Fruit fly (Drosophila melanogaster) whole organism, embryonic: ENCODE results near the gene CG14718.

Experiments
- CG11560 ChIP-seq: fragments of 200-800 bp; sonication (Bioruptor generic); IDR thresholded peaks from 3 replicates; pipeline ENCODE4 v1.3.6; 2022; ENCODE audit warnings: missing biosample characterization, missing genetic modification characterization
- CG12659 ChIP-seq: fragments of 200-800 bp; sonication (Bioruptor generic); optimal IDR thresholded peaks from 3 replicates; lab custom pipeline; 2017; ENCODE audit warnings: mild to moderate bottlenecking, missing biosample characterization, missing genetic modification reagents, missing genetic modification characterization
- CG13296 ChIP-seq: fragments of 200-800 bp; sonication (Bioruptor generic); optimal IDR thresholded peaks from 3 replicates; lab custom pipeline; 2018; ENCODE audit warnings: missing biosample characterization, mild to moderate bottlenecking, missing genetic modification characterization
- CG13775 ChIP-seq: fragments of 200-800 bp; sonication (Bioruptor generic); optimal IDR thresholded peaks from 3 replicates; lab custom pipeline; 2017; ENCODE audit warnings: missing biosample characterization, mild to moderate bottlenecking, missing genetic modification characterization
- CG15601 ChIP-seq: fragments of 200-800 bp; sonication (Bioruptor generic); optimal IDR thresholded peaks from 3 replicates; lab custom pipeline; 2019; ENCODE audit warnings: missing biosample characterization, mild to moderate bottlenecking, missing genetic modification characterization, moderate library complexity
- CG18011 ChIP-seq: fragments of 200-800 bp; sonication (Bioruptor generic); optimal IDR thresholded peaks from 2 replicates; lab custom pipeline; 2017; ENCODE audit warnings: missing biosample characterization, missing genetic modification characterization, mild to moderate bottlenecking, moderate library complexity, missing genotype
- CG2712 ChIP-seq: fragments of 200-800 bp; optimal IDR thresholded peaks from 3 replicates; lab custom pipeline; 2019; ENCODE audit warnings: missing biosample characterization, mild to moderate bottlenecking, missing genetic modification characterization, moderate library complexity
- CG30020 ChIP-seq: fragments of 200-800 bp; optimal IDR thresholded peaks from 2 replicates; lab custom pipeline; 2019; ENCODE audit warnings: missing biosample characterization, mild to moderate bottlenecking, missing genetic modification characterization, moderate library complexity
- CG30403 ChIP-seq: fragments of 200-800 bp; sonication (Bioruptor generic); optimal IDR thresholded peaks from 3 replicates; lab custom pipeline; 2016; ENCODE audit warnings: missing biosample characterization, missing genetic modification characterization
- CG3995 ChIP-seq: fragments of 200-800 bp; sonication (Bioruptor generic); optimal IDR thresholded peaks from 3 replicates; lab custom pipeline; 2016; ENCODE audit warnings: missing biosample characterization, missing genetic modification characterization
- CG4707 ChIP-seq: fragments of 200-800 bp; sonication (Bioruptor generic); optimal IDR thresholded peaks from 2 replicates; lab custom pipeline; 2018; ENCODE audit warnings: missing biosample characterization, mild to moderate bottlenecking, missing genetic modification characterization, moderate library complexity
- CG4854 ChIP-seq: fragments of 200-800 bp; sonication (Bioruptor generic); optimal IDR thresholded peaks from 2 replicates; lab custom pipeline; 2016; ENCODE audit warnings: missing biosample characterization, missing genetic modification characterization, inconsistent platforms
- CG7271 ChIP-seq: fragments of 200-800 bp; sonication (Bioruptor generic); optimal IDR thresholded peaks from 2 replicates; lab custom pipeline; 2018; ENCODE audit warnings: missing biosample characterization, mild to moderate bottlenecking, missing genetic modification characterization, moderate library complexity
- CG7928 ChIP-seq: fragments of 200-800 bp; sonication (Bioruptor generic); optimal IDR thresholded peaks from 2 replicates; lab custom pipeline; 2017; ENCODE audit warnings: missing biosample characterization, mild to moderate bottlenecking, missing genetic modification characterization
- CG8089 ChIP-seq: fragments of 200-800 bp; sonication (Bioruptor generic); optimal IDR thresholded peaks from 3 replicates; lab custom pipeline; 2016; ENCODE audit warnings: missing biosample characterization, missing genetic modification characterization
- CTCF ChIP-seq: fragments of 200-800 bp; sonication (Bioruptor generic); optimal IDR thresholded peaks from 2 replicates; lab custom pipeline; 2017; ENCODE audit warnings: missing biosample characterization, mild to moderate bottlenecking, missing genetic modification characterization, moderate library complexity
- Dp ChIP-seq: fragments of 200-800 bp; sonication (Bioruptor generic); optimal IDR thresholded peaks from 2 replicates; lab custom pipeline; 2018; ENCODE audit warnings: missing biosample characterization, mild to moderate bottlenecking, missing genetic modification characterization, moderate library complexity
- E2f2 ChIP-seq: fragments of 200-800 bp; sonication (Bioruptor generic); IDR thresholded peaks from 2 replicates; pipeline ENCODE4 v1.3.6; 2022; ENCODE audit warnings: missing biosample characterization, missing genetic modification characterization
- ERR ChIP-seq: fragments of 200-800 bp; sonication (Bioruptor generic); optimal IDR thresholded peaks from 2 replicates; lab custom pipeline; 2016; ENCODE audit warnings: missing biosample characterization, missing genetic modification characterization
- Eip74EF ChIP-seq, 2 experiments: fragments of 200-800 bp in 1 of 2; fragments of >200 bp in 1 of 2; sonication (Bioruptor generic) in 1 of 2; optimal IDR thresholded peaks; 2 replicates each; lab custom pipeline; 2017 to 2019; ENCODE audit warnings: missing biosample characterization in 2 of 2, missing genetic modification characterization in 2 of 2, mild to moderate bottlenecking in 1 of 2, moderate library complexity in 1 of 2
- Elba2 ChIP-seq: fragments of 200-800 bp; sonication (Bioruptor generic); optimal IDR thresholded peaks from 3 replicates; lab custom pipeline; 2016; ENCODE audit warnings: missing biosample characterization, missing genetic modification characterization
- Ets65A ChIP-seq: fragments of 200-800 bp; sonication (Bioruptor generic); peaks from one replicate; lab custom pipeline; 2016; ENCODE audit warnings: missing biosample characterization, missing genetic modification characterization
- Hand ChIP-seq: fragments of 200-800 bp; sonication (Bioruptor generic); optimal IDR thresholded peaks from 2 replicates; lab custom pipeline; 2017; ENCODE audit warnings: mild to moderate bottlenecking, missing biosample characterization, missing genetic modification reagents, missing genetic modification characterization
- Hmx ChIP-seq: fragments of 200-800 bp; sonication (Bioruptor generic); optimal IDR thresholded peaks from 2 replicates; lab custom pipeline; 2016; ENCODE audit warnings: missing biosample characterization, missing genetic modification characterization
- Hr39 ChIP-seq: fragments of >200 bp; optimal IDR thresholded peaks from 2 replicates; lab custom pipeline; 2017
- MESR4 ChIP-seq: fragments of 200-800 bp; sonication (Bioruptor generic); optimal IDR thresholded peaks from 2 replicates; lab custom pipeline; 2018; ENCODE audit warnings: missing biosample characterization, mild to moderate bottlenecking, missing genetic modification characterization, moderate library complexity
- Max ChIP-seq: fragments of 200-800 bp; sonication (Bioruptor generic); optimal IDR thresholded peaks from 2 replicates; lab custom pipeline; 2016; ENCODE audit warnings: missing biosample characterization, mild to moderate bottlenecking, missing genetic modification characterization
- Rx ChIP-seq: fragments of 200-800 bp; sonication (Bioruptor generic); IDR thresholded peaks from 2 replicates; pipeline ENCODE4 v1.3.6; 2022; ENCODE audit warnings: missing biosample characterization, missing genetic modification characterization
- Tbp ChIP-seq: fragments of >200 bp; optimal IDR thresholded peaks from 2 replicates; lab custom pipeline; 2018; ENCODE audit warnings: missing biosample characterization, missing genetic modification characterization
- Xbp1 ChIP-seq: fragments of 200-800 bp; sonication (Bioruptor generic); optimal IDR thresholded peaks from 3 replicates; lab custom pipeline; 2016; ENCODE audit warnings: missing biosample characterization, mild to moderate bottlenecking, missing genetic modification characterization
- Xrp1 ChIP-seq: fragments of 200-800 bp; sonication (Bioruptor generic); IDR thresholded peaks from 2 replicates; pipeline ENCODE4 v1.3.6; 2022; ENCODE audit warnings: missing biosample characterization, missing genetic modification characterization
- bigmax ChIP-seq: fragments of 200-800 bp; sonication (Bioruptor generic); optimal IDR thresholded peaks from 2 replicates; lab custom pipeline; 2018; ENCODE audit warnings: missing biosample characterization, mild to moderate bottlenecking, missing genetic modification characterization
- br ChIP-seq: fragments of >200 bp; optimal IDR thresholded peaks from 2 replicates; lab custom pipeline; 2017
- btn ChIP-seq: fragments of 200-800 bp; sonication (Bioruptor generic); optimal IDR thresholded peaks from 2 replicates; lab custom pipeline; 2016; ENCODE audit warnings: missing biosample characterization, missing genetic modification characterization
- crp ChIP-seq, 2 experiments: fragments of 200-800 bp; sonication (Bioruptor generic); optimal IDR thresholded peaks; 2 replicates in 1 of 2; 3 replicates in 1 of 2; lab custom pipeline; 2017; ENCODE audit warnings: missing biosample characterization in 2 of 2, missing genetic modification characterization in 2 of 2, mild to moderate bottlenecking in 1 of 2, moderate library complexity in 1 of 2
- dimm ChIP-seq: fragments of 200-800 bp; sonication (Bioruptor generic); IDR thresholded peaks from 2 replicates; pipeline ENCODE4 v1.3.6; 2022; ENCODE audit warnings: missing biosample characterization, missing genetic modification characterization
- disco-r ChIP-seq: fragments of 200-800 bp; sonication (Bioruptor generic); optimal IDR thresholded peaks from 2 replicates; lab custom pipeline; 2016; ENCODE audit warnings: missing biosample characterization, missing genetic modification characterization
- exex ChIP-seq: fragments of 200-800 bp; sonication (Bioruptor generic); optimal IDR thresholded peaks from 4 replicates; lab custom pipeline; 2018; ENCODE audit warnings: missing biosample characterization, mild to moderate bottlenecking, missing genetic modification characterization, moderate library complexity
- her ChIP-seq: fragments of 200-800 bp; sonication (Bioruptor generic); optimal IDR thresholded peaks from 2 replicates; lab custom pipeline; 2016; ENCODE audit warnings: missing biosample characterization, missing genetic modification characterization
- insv ChIP-seq, 2 experiments: fragments of 200-800 bp; sonication (Bioruptor generic); optimal IDR thresholded peaks; 3 replicates each; lab custom pipeline; 2016 to 2018; ENCODE audit warnings: missing biosample characterization in 2 of 2, missing genetic modification characterization in 2 of 2
- lov ChIP-seq, 2 experiments: fragments of 200-800 bp in 1 of 2; fragments of >200 bp in 1 of 2; sonication (Bioruptor generic) in 1 of 2; IDR thresholded peaks in 1 of 2; optimal IDR thresholded peaks in 1 of 2; 2 replicates in 1 of 2; 3 replicates in 1 of 2; pipeline versions ENCODE4 v1.3.6 to Lab custom; 2017 to 2022; ENCODE audit warnings: missing biosample characterization in 1 of 2, missing genetic modification characterization in 1 of 2
- nmo ChIP-seq: fragments of 200-800 bp; sonication (Bioruptor generic); optimal IDR thresholded peaks from 2 replicates; lab custom pipeline; 2018; ENCODE audit warnings: missing biosample characterization, mild to moderate bottlenecking, missing genetic modification characterization, moderate library complexity
- oc ChIP-seq: fragments of 200-800 bp; sonication (Bioruptor generic); optimal IDR thresholded peaks from 2 replicates; lab custom pipeline; 2018; ENCODE audit warnings: missing biosample characterization, mild to moderate bottlenecking, missing genetic modification characterization, moderate library complexity
- p53 ChIP-seq: fragments of 200-800 bp; sonication (Bioruptor generic); optimal IDR thresholded peaks from 2 replicates; lab custom pipeline; 2016; ENCODE audit warnings: missing biosample characterization, missing genetic modification characterization
- ranshi ChIP-seq: fragments of 200-800 bp; sonication (Bioruptor generic); IDR thresholded peaks from 2 replicates; pipeline ENCODE4 v1.3.6; 2022; ENCODE audit warnings: missing biosample characterization, missing genetic modification characterization
- ro ChIP-seq: fragments of 200-800 bp; sonication (Bioruptor generic); IDR thresholded peaks from 2 replicates; pipeline ENCODE4 v1.3.6; 2022; ENCODE audit warnings: missing biosample characterization, missing genetic modification characterization
- sens ChIP-seq: fragments of 200-800 bp; sonication (Bioruptor generic); peaks from one replicate; lab custom pipeline; 2016; ENCODE audit warnings: missing biosample characterization, missing genetic modification characterization
- sqz ChIP-seq: fragments of 200-800 bp; sonication (Bioruptor generic); optimal IDR thresholded peaks from 3 replicates; lab custom pipeline; 2018; ENCODE audit warnings: missing biosample characterization, mild to moderate bottlenecking, missing genetic modification characterization
- stc ChIP-seq: fragments of 200-800 bp; sonication (Bioruptor generic); IDR thresholded peaks from 2 replicates; pipeline ENCODE4 v1.3.6; 2022; ENCODE audit warnings: missing biosample characterization, missing genetic modification characterization
- tio ChIP-seq: fragments of 200-800 bp; sonication (Bioruptor generic); optimal IDR thresholded peaks from 2 replicates; lab custom pipeline; 2017; ENCODE audit warnings: missing biosample characterization, missing genetic modification characterization, inconsistent platforms
- trem ChIP-seq: fragments of 200-800 bp; optimal IDR thresholded peaks from 3 replicates; lab custom pipeline; 2019; ENCODE audit warnings: missing biosample characterization, mild to moderate bottlenecking, missing genetic modification characterization, moderate library complexity
- vfl ChIP-seq: fragments of 200-800 bp; sonication (Bioruptor generic); optimal IDR thresholded peaks from 2 replicates; lab custom pipeline; 2016; ENCODE audit warnings: missing biosample characterization, missing genetic modification characterization

The CG14718 gene

dm6 chr3R:11741730-11742203, 41.4 kb downstream of the CG14718 start, which contains the start of the genes Blm and CG14722 (continued):
- no peak for TF ChIP-seq ranshi
- TF ChIP-seq CG2712 (tag; lab: Kevin White, UChicago): no peak
- peak; percentile 77 for TF ChIP-seq E2f2 (GFP tag; lab: Robert Waterston, UW)
- peak; percentile 46 to 91 for TF ChIP-seq crp (GFP tag; optimal IDR thresholded peaks at IDR 0.05; lab: Kevin White, UChicago)
- no peak for TF ChIP-seq CG30403
- no peak for TF ChIP-seq ro
- TF ChIP-seq her (GFP tag; lab: Kevin White, UChicago): no peak
- no peak for TF ChIP-seq bigmax
- peak; percentile 93 for TF ChIP-seq trem (tag; lab: Kevin White, UChicago)
- no peak for TF ChIP-seq vfl (GFP tag; lab: Kevin White, UChicago)
- no peak for TF ChIP-seq CG18011
- TF ChIP-seq insv (GFP tag; optimal IDR thresholded peaks at IDR 0.05; lab: Kevin White, UChicago): peak in 1 of 2 experiments; percentile 19
- TF ChIP-seq MESR4 (GFP tag; lab: Kevin White, UChicago): peak; percentile 58
- no peak for TF ChIP-seq CG7271
- no peak for TF ChIP-seq CG13296 (GFP tag; lab: Kevin White, UChicago)
- TF ChIP-seq br: no peak
- no peak for TF ChIP-seq Eip74EF (GFP tag; optimal IDR thresholded peaks at IDR 0.05; lab: Kevin White, UChicago)
- no peak for TF ChIP-seq sqz
- peak; percentile 45 for TF ChIP-seq CG30020 (tag; lab: Kevin White, UChicago)
- no peak for TF ChIP-seq Hr39 (lab: Kevin White, UChicago)
- no peak for TF ChIP-seq dimm (GFP tag; lab: Robert Waterston, UW)
- TF ChIP-seq stc (GFP tag; lab: Robert Waterston, UW): no peak
- no peak for TF ChIP-seq CTCF (GFP tag; lab: Kevin White, UChicago)
- TF ChIP-seq tio (GFP tag; lab: Kevin White, UChicago): no peak
- TF ChIP-seq disco-r: no peak
- TF ChIP-seq Rx (GFP tag; lab: Robert Waterston, UW): no peak
- TF ChIP-seq nmo (GFP tag; lab: Kevin White, UChicago): peak; percentile 46
- no peak for TF ChIP-seq p53 (GFP tag; lab: Kevin White, UChicago)
- TF ChIP-seq Ets65A (GFP tag; lab: Kevin White, UChicago): peak; percentile 46
- TF ChIP-seq CG13775 (GFP tag; lab: Kevin White, UChicago): no peak
- TF ChIP-seq Tbp (GFP tag; lab: Kevin White, UChicago): peak; percentile 21
- no peak for TF ChIP-seq exex (tag; lab: Kevin White, UChicago)
- no peak for TF ChIP-seq ERR
- no peak for TF ChIP-seq CG8089
- TF ChIP-seq Dp (GFP tag; lab: Kevin White, UChicago): peak; percentile 70
- peak; percentile 63 for TF ChIP-seq sens (GFP tag; lab: Kevin White, UChicago)
- TF ChIP-seq Max (GFP tag; lab: Kevin White, UChicago): peak; percentile 73
- no peak for TF ChIP-seq lov (optimal IDR thresholded peaks at IDR 0.05; lab: Kevin White, UChicago)
- no peak for TF ChIP-seq lov (GFP tag; IDR thresholded peaks at IDR 0.05; lab: Robert Waterston, UW)
- no peak for TF ChIP-seq Hmx (GFP tag; lab: Kevin White, UChicago)
- no peak for TF ChIP-seq CG4707 (GFP tag; lab: Kevin White, UChicago)
- TF ChIP-seq CG4854: no peak
- no peak for TF ChIP-seq CG7928 (GFP tag; lab: Kevin White, UChicago)
- peak; percentile 49 for TF ChIP-seq CG12659 (GFP tag; lab: Kevin White, UChicago)
- TF ChIP-seq oc (tag; lab: Kevin White, UChicago): no peak
- TF ChIP-seq CG15601: no peak
- TF ChIP-seq Hand (GFP tag; lab: Kevin White, UChicago): no peak
- no peak for TF ChIP-seq Xrp1
- TF ChIP-seq btn (GFP tag; lab: Kevin White, UChicago): no peak
- no peak for TF ChIP-seq Elba2
- TF ChIP-seq CG3995 (GFP tag; lab: Kevin White, UChicago): peak; percentile 42
- no peak for TF ChIP-seq Xbp1 (GFP tag; lab: Kevin White, UChicago)
- no peak for TF ChIP-seq CG11560
